Fruit fly (Drosophila melanogaster) whole organism, prepupa: ENCODE results near the gene CG4259.

ENCODE experiments used
- Blimp-1 ChIP-seq: fragments of 200-800 bp; sonication (Bioruptor generic); optimal IDR thresholded peaks from 3 replicates; lab custom pipeline; 2017; ENCODE audit warnings: missing biosample characterization, missing genetic modification characterization, mild to moderate bottlenecking, moderate library complexity, missing genetic modification reagents
- CG10631 ChIP-seq: fragments of 200-800 bp; sonication (Bioruptor generic); optimal IDR thresholded peaks from 2 replicates; lab custom pipeline; 2016; ENCODE audit warnings: missing biosample characterization, missing genetic modification characterization
- CG10669 ChIP-seq: fragments of 200-800 bp; sonication (Bioruptor generic); optimal IDR thresholded peaks from 3 replicates; lab custom pipeline; 2018; ENCODE audit warnings: missing biosample characterization, mild to moderate bottlenecking, missing genetic modification characterization, moderate library complexity
- CG11294 ChIP-seq: fragments of 200-800 bp; sonication (Bioruptor generic); IDR thresholded peaks from 2 replicates; pipeline ENCODE4 v1.3.6; 2022; ENCODE audit warnings: missing biosample characterization, missing genetic modification characterization
- CG11902 ChIP-seq: fragments of 200-800 bp; sonication (Bioruptor generic); optimal IDR thresholded peaks from 3 replicates; lab custom pipeline; 2016; ENCODE audit warnings: missing biosample characterization, missing genetic modification characterization
- CG16779 ChIP-seq: fragments of 200-800 bp; sonication (Bioruptor generic); optimal IDR thresholded peaks from 3 replicates; lab custom pipeline; 2017; ENCODE audit warnings: missing biosample characterization, mild to moderate bottlenecking, missing genetic modification characterization
- CG3032 ChIP-seq: fragments of 200-800 bp; optimal IDR thresholded peaks from 2 replicates; lab custom pipeline; 2019; ENCODE audit warnings: missing biosample characterization, mild to moderate bottlenecking, missing genetic modification characterization, moderate library complexity
- CG32006 ChIP-seq: fragments of 200-800 bp; sonication (Bioruptor generic); optimal IDR thresholded peaks from 3 replicates; lab custom pipeline; 2017; ENCODE audit warnings: missing biosample characterization, mild to moderate bottlenecking, missing genetic modification characterization
- CG34406 ChIP-seq: fragments of 200-800 bp; sonication (Bioruptor generic); optimal IDR thresholded peaks from 3 replicates; lab custom pipeline; 2016; ENCODE audit warnings: missing biosample characterization, missing genetic modification characterization
- CG4318 ChIP-seq: fragments of 200-800 bp; sonication (Bioruptor generic); optimal IDR thresholded peaks from 3 replicates; lab custom pipeline; 2017; ENCODE audit warnings: missing biosample characterization, mild to moderate bottlenecking, missing genetic modification characterization
- CG6276 ChIP-seq: fragments of 200-800 bp; sonication (Bioruptor generic); optimal IDR thresholded peaks from 2 replicates; lab custom pipeline; 2017; ENCODE audit warnings: missing biosample characterization, mild to moderate bottlenecking, missing genetic modification characterization
- CG6792 ChIP-seq: fragments of 200-800 bp; sonication (Bioruptor generic); optimal IDR thresholded peaks from 3 replicates; lab custom pipeline; 2016; ENCODE audit warnings: missing biosample characterization, missing genetic modification characterization
- CG6808 ChIP-seq: fragments of 200-800 bp; sonication (Bioruptor generic); optimal IDR thresholded peaks from 3 replicates; lab custom pipeline; 2017; ENCODE audit warnings: missing biosample characterization, missing genetic modification characterization, mild to moderate bottlenecking, moderate library complexity, missing genetic modification reagents
- CG6854 ChIP-seq: fragments of 200-800 bp; sonication (Bioruptor generic); optimal IDR thresholded peaks from 2 replicates; lab custom pipeline; 2017; ENCODE audit warnings: missing biosample characterization, mild to moderate bottlenecking, missing genetic modification characterization
- CG7368 ChIP-seq: fragments of 200-800 bp; sonication (Bioruptor generic); optimal IDR thresholded peaks from 3 replicates; lab custom pipeline; 2016; ENCODE audit warnings: missing biosample characterization, missing genetic modification characterization
- CG8119 ChIP-seq: fragments of 200-800 bp; sonication (Bioruptor generic); IDR thresholded peaks from 3 replicates; pipeline ENCODE4 v1.3.6; 2022; ENCODE audit warnings: missing biosample characterization, missing genetic modification characterization
- CG8319 ChIP-seq: fragments of 200-800 bp; sonication (Bioruptor generic); optimal IDR thresholded peaks from 3 replicates; lab custom pipeline; 2016; ENCODE audit warnings: missing biosample characterization, missing genetic modification characterization
- CG8632 ChIP-seq: fragments of 200-800 bp; sonication (Bioruptor generic); optimal IDR thresholded peaks from 3 replicates; lab custom pipeline; 2016; ENCODE audit warnings: missing biosample characterization, missing genetic modification characterization
- CG9139 ChIP-seq: fragments of 200-800 bp; sonication (Bioruptor generic); optimal IDR thresholded peaks from 3 replicates; lab custom pipeline; 2017; ENCODE audit warnings: missing biosample characterization, mild to moderate bottlenecking, missing genetic modification characterization
- Eip75B ChIP-seq: fragments of 200-800 bp; sonication (Bioruptor generic); optimal IDR thresholded peaks from 3 replicates; lab custom pipeline; 2016; ENCODE audit warnings: missing biosample characterization, missing genetic modification characterization
- Eip78C ChIP-seq: fragments of 200-800 bp; sonication (Bioruptor generic); peaks from one replicate; lab custom pipeline; 2016; ENCODE audit warnings: missing biosample characterization, missing genetic modification characterization
- Eip93F ChIP-seq: fragments of 200-800 bp; sonication (Bioruptor generic); optimal IDR thresholded peaks from 2 replicates; lab custom pipeline; 2016; ENCODE audit warnings: missing biosample characterization, mild to moderate bottlenecking, missing genetic modification characterization
- Ets21C ChIP-seq: fragments of 200-800 bp; sonication (Bioruptor generic); optimal IDR thresholded peaks from 3 replicates; lab custom pipeline; 2016; ENCODE audit warnings: missing biosample characterization, missing genetic modification characterization
- Ets96B ChIP-seq: fragments of 200-800 bp; optimal IDR thresholded peaks from 2 replicates; lab custom pipeline; 2019; ENCODE audit warnings: missing biosample characterization, mild to moderate bottlenecking, missing genetic modification characterization, moderate library complexity
- Gug ChIP-seq: fragments of 200-800 bp; sonication (Bioruptor generic); IDR thresholded peaks from 2 replicates; pipeline ENCODE4 v1.3.6; 2022; ENCODE audit warnings: missing biosample characterization, missing genetic modification characterization
- Hr38 ChIP-seq: sonication (Bioruptor generic); optimal IDR thresholded peaks from 2 replicates; lab custom pipeline; 2016; ENCODE audit warnings: missing biosample characterization, missing genetic modification characterization
- Hr39 ChIP-seq: fragments of 200-800 bp; sonication (Bioruptor generic); optimal IDR thresholded peaks from 2 replicates; lab custom pipeline; 2016; ENCODE audit warnings: missing biosample characterization, missing genetic modification characterization
- Hr4 ChIP-seq: fragments of 200-800 bp; sonication (Bioruptor generic); optimal IDR thresholded peaks from 3 replicates; lab custom pipeline; 2016; ENCODE audit warnings: missing biosample characterization, missing genetic modification characterization
- Lpt ChIP-seq: fragments of 200-800 bp; sonication (Bioruptor generic); optimal IDR thresholded peaks from 3 replicates; lab custom pipeline; 2016; ENCODE audit warnings: missing biosample characterization, missing genetic modification characterization
- Met ChIP-seq: fragments of 200-800 bp; sonication (Bioruptor generic); optimal IDR thresholded peaks from 3 replicates; lab custom pipeline; 2016; ENCODE audit warnings: missing biosample characterization, missing genetic modification characterization
- Smox ChIP-seq: fragments of 200-800 bp; sonication (Bioruptor generic); optimal IDR thresholded peaks from 3 replicates; lab custom pipeline; 2016; ENCODE audit warnings: missing biosample characterization, missing genetic modification characterization
- Sox102F ChIP-seq: fragments of 200-800 bp; sonication (Bioruptor generic); optimal IDR thresholded peaks from 2 replicates; lab custom pipeline; 2016; ENCODE audit warnings: missing biosample characterization, mild to moderate bottlenecking, missing genetic modification characterization
- Sox14 ChIP-seq: fragments of 200-800 bp; sonication (Bioruptor generic); optimal IDR thresholded peaks from 3 replicates; lab custom pipeline; 2016; ENCODE audit warnings: missing biosample characterization, missing genetic modification characterization
- Sox15 ChIP-seq: fragments of 200-800 bp; sonication (Bioruptor generic); optimal IDR thresholded peaks from 3 replicates; lab custom pipeline; 2016; ENCODE audit warnings: missing biosample characterization, missing genetic modification characterization
- achi ChIP-seq: fragments of 200-800 bp; sonication (Bioruptor generic); optimal IDR thresholded peaks from 3 replicates; lab custom pipeline; 2016; ENCODE audit warnings: missing biosample characterization, missing genetic modification characterization
- acj6 ChIP-seq: fragments of 200-800 bp; sonication (Bioruptor generic); optimal IDR thresholded peaks from 3 replicates; lab custom pipeline; 2016; ENCODE audit warnings: missing biosample characterization, missing genetic modification characterization
- cyc ChIP-seq: fragments of 200-800 bp; sonication (Bioruptor generic); optimal IDR thresholded peaks from 3 replicates; lab custom pipeline; 2016; ENCODE audit warnings: missing biosample characterization, missing genetic modification characterization
- dac ChIP-seq: fragments of 200-800 bp; sonication (Bioruptor generic); optimal IDR thresholded peaks from 2 replicates; lab custom pipeline; 2017; ENCODE audit warnings: missing biosample characterization, mild to moderate bottlenecking, missing genetic modification characterization
- fd85E ChIP-seq: fragments of 200-800 bp; sonication (Bioruptor generic); optimal IDR thresholded peaks from 3 replicates; lab custom pipeline; 2016; ENCODE audit warnings: missing biosample characterization, missing genetic modification characterization
- fkh ChIP-seq: fragments of 200-800 bp; sonication (Bioruptor generic); optimal IDR thresholded peaks from 3 replicates; lab custom pipeline; 2017; ENCODE audit warnings: missing biosample characterization, mild to moderate bottlenecking, missing genetic modification characterization, moderate library complexity
- lz ChIP-seq: fragments of 200-800 bp; sonication (Bioruptor generic); optimal IDR thresholded peaks from 3 replicates; lab custom pipeline; 2016; ENCODE audit warnings: missing biosample characterization, missing genetic modification characterization
- net ChIP-seq: fragments of 200-800 bp; sonication (Bioruptor generic); optimal IDR thresholded peaks from 3 replicates; lab custom pipeline; 2016; ENCODE audit warnings: missing biosample characterization, missing genetic modification characterization
- pdm3 ChIP-seq: fragments of 200-800 bp; sonication (Bioruptor generic); optimal IDR thresholded peaks from 3 replicates; lab custom pipeline; 2016; ENCODE audit warnings: missing biosample characterization, missing genetic modification characterization
- salr ChIP-seq, 2 experiments: fragments of 200-800 bp; sonication (Bioruptor generic); optimal IDR thresholded peaks; 3 replicates each; lab custom pipeline; 2016 to 2018; ENCODE audit warnings: missing biosample characterization in 2 of 2, missing genetic modification characterization in 2 of 2, mild to moderate bottlenecking in 1 of 2
- spab ChIP-seq: fragments of 200-800 bp; sonication (Bioruptor generic); optimal IDR thresholded peaks from 2 replicates; lab custom pipeline; 2017; ENCODE audit warnings: missing biosample characterization, mild to moderate bottlenecking, missing genetic modification characterization, missing genetic modification reagents
- ss ChIP-seq, 2 experiments: fragments of 200-800 bp; sonication (Bioruptor generic); optimal IDR thresholded peaks; 2 replicates in 1 of 2; 3 replicates in 1 of 2; lab custom pipeline; 2017 to 2018; ENCODE audit warnings: mild to moderate bottlenecking in 2 of 2, missing biosample characterization in 2 of 2, missing genetic modification characterization in 2 of 2, moderate library complexity in 1 of 2
- svp ChIP-seq: fragments of 200-800 bp; sonication (Bioruptor generic); peaks from one replicate; lab custom pipeline; 2016; ENCODE audit warnings: missing biosample characterization, missing genetic modification characterization
- vri ChIP-seq: fragments of 200-800 bp; sonication (Bioruptor generic); optimal IDR thresholded peaks from 3 replicates; lab custom pipeline; 2016; ENCODE audit warnings: missing biosample characterization, mild to moderate bottlenecking, missing genetic modification characterization

CG4259 gene

dm6 chr2L:2164520-2165237 lies 35.6 kb upstream of the CG4259 start (continued):
- TF ChIP-seq CG9139 (GFP tag; lab: Kevin White, UChicago) (peak; percentile 90), CG16779 (tag; lab: Kevin White, UChicago) (peak; percentile 75), Blimp-1 (GFP tag; lab: Kevin White, UChicago) (peak; percentile 86), CG10631 (peak; percentile 91), Gug (GFP tag; lab: Robert Waterston, UW) (peak; percentile 66), dac (no peak), Hr39 (GFP tag; lab: Kevin White, UChicago) (peak; percentile 95), CG32006 (GFP tag; lab: Kevin White, UChicago) (peak; percentile 59), CG6792 (GFP tag; lab: Kevin White, UChicago) (peak; percentile 92), CG4318 (GFP tag; lab: Kevin White, UChicago) (peak; percentile 19), achi (GFP tag; lab: Kevin White, UChicago) (peak; percentile 88), Eip93F (peak; percentile 83), Ets96B (tag; lab: Kevin White, UChicago) (peak; percentile 96), CG11294 (GFP tag; lab: Robert Waterston, UW) (peak; percentile 35; the same call in 1 of the 2 replicates), Sox15 (GFP tag; lab: Kevin White, UChicago) (peak; percentile 89), Ets21C (peak; percentile 86), Smox (GFP tag; lab: Kevin White, UChicago) (peak; percentile 95), CG6854 (GFP tag; lab: Kevin White, UChicago) (peak; percentile 87), net (GFP tag; lab: Kevin White, UChicago) (peak; percentile 85), svp (GFP tag; lab: Kevin White, UChicago) (peak; percentile 97), fd85E (GFP tag; lab: Kevin White, UChicago) (peak; percentile 71), CG6808 (GFP tag; lab: Kevin White, UChicago) (peak; percentile 96), pdm3 (GFP tag; lab: Kevin White, UChicago) (peak; percentile 85), ss (GFP tag; optimal IDR thresholded peaks at IDR 0.05; lab: Kevin White, UChicago) (peak; percentile 97), Eip75B (peak; percentile 96), CG11902 (GFP tag; lab: Kevin White, UChicago) (peak; percentile 84), Lpt (GFP tag; lab: Kevin White, UChicago) (peak; percentile 84), CG8119 (GFP tag; lab: Robert Waterston, UW) (peak; percentile 62; the same call in 2 of the 3 replicates), Eip78C (peak; percentile 98), CG7368 (GFP tag; lab: Kevin White, UChicago) (peak; percentile 86)

- TF ChIP-seq salr (GFP tag; optimal IDR thresholded peaks at IDR 0.05; lab: Kevin White, UChicago) (peak; percentile 68 to 95), CG10669 (GFP tag; lab: Kevin White, UChicago) (peak; percentile 93), acj6 (GFP tag; lab: Kevin White, UChicago) (peak; percentile 88), lz (GFP tag; lab: Kevin White, UChicago) (peak; percentile 97), dac (peak; percentile 79), CG34406 (GFP tag; lab: Kevin White, UChicago) (peak; percentile 89), pdm3 (GFP tag; lab: Kevin White, UChicago) (peak; percentile 92), CG9139 (GFP tag; lab: Kevin White, UChicago) (peak; percentile 89), fkh (GFP tag; lab: Kevin White, UChicago) (peak; percentile 35), Hr4 (GFP tag; lab: Kevin White, UChicago) (peak; percentile 89), CG6276 (GFP tag; lab: Kevin White, UChicago) (peak; percentile 76), CG3032 (peak; percentile 95), cyc (GFP tag; lab: Kevin White, UChicago) (peak; percentile 94), fd85E (GFP tag; lab: Kevin White, UChicago) (peak; percentile 65), Ets96B (tag; lab: Kevin White, UChicago) (peak; percentile 93), spab (GFP tag; lab: Kevin White, UChicago) (peak; percentile 94), Met (GFP tag; lab: Kevin White, UChicago) (peak; percentile 97), Sox14 (peak; percentile 98), CG7368 (GFP tag; lab: Kevin White, UChicago) (peak; percentile 89), Sox15 (GFP tag; lab: Kevin White, UChicago) (peak; percentile 88), svp (GFP tag; lab: Kevin White, UChicago) (peak; percentile 98), Hr38 (GFP tag; lab: Kevin White, UChicago) (no peak), vri (GFP tag; lab: Kevin White, UChicago) (peak; percentile 91), CG11902 (GFP tag; lab: Kevin White, UChicago) (peak; percentile 90), Smox (GFP tag; lab: Kevin White, UChicago) (peak; percentile 93), net (GFP tag; lab: Kevin White, UChicago) (peak; percentile 85), CG8632 (GFP tag; lab: Kevin White, UChicago) (peak; percentile 86), Sox102F (GFP tag; lab: Kevin White, UChicago) (peak; percentile 97), CG6808 (GFP tag; lab: Kevin White, UChicago) (peak; percentile 95), CG8319 (GFP tag; lab: Kevin White, UChicago) (peak; percentile 83)
These were observed 34.5 kb upstream of the CG4259 start for dm6 chr2L:2163568-2163953.
